Worm (Caenorhabditis elegans) whole organism, young adult: ENCODE results near the gene nex-1.

ENCODE experiments used
- K12H6.12 ChIP-seq: fragments of 200-800 bp; sonication (Bioruptor generic); optimal IDR thresholded peaks from 2 replicates; lab custom pipeline; 2018; ENCODE audit warnings: mild to moderate bottlenecking, missing genetic modification characterization, missing compliant biosample characterization
- T07F8.4 ChIP-seq: sonication (generic microtip); optimal IDR thresholded peaks from 2 replicates; lab custom pipeline; 2016; ENCODE audit warnings: mild to moderate bottlenecking, missing genetic modification characterization, moderate library complexity, missing compliant biosample characterization
- ama-1 ChIP-seq, 3 experiments: fragments of 150-350 bp in 1 of 3; sonication (generic microtip) in 2 of 3; optimal IDR thresholded peaks; 2 replicates each; lab custom pipeline; 2014 to 2018; ENCODE audit warnings: missing biosample characterization in 2 of 3, missing genetic modification characterization in 2 of 3, missing genetic modification reagents in 2 of 3
- attf-3 ChIP-seq: fragments of 200-800 bp; sonication (Bioruptor generic); conservative IDR thresholded peaks from 2 replicates; pipeline ENCODE4 v1.3.6; 2022; ENCODE audit warnings: missing genetic modification reagents, missing genetic modification characterization, missing compliant biosample characterization
- ceh-40 ChIP-seq: fragments of 200-800 bp; sonication (Bioruptor generic); IDR thresholded peaks from 2 replicates; pipeline ENCODE4 v1.3.6; 2022; ENCODE audit warnings: missing genetic modification characterization, missing compliant biosample characterization
- madf-3 ChIP-seq: fragments of 200-800 bp; sonication (Bioruptor generic); IDR thresholded peaks from 2 replicates; pipeline ENCODE4 v1.3.6; 2022; ENCODE audit warnings: missing genetic modification reagents, missing genetic modification characterization, missing compliant biosample characterization
- pha-4 ChIP-seq: fragments of 150-350 bp; sonication (generic microtip); optimal IDR thresholded peaks from 2 replicates; lab custom pipeline; 2014; ENCODE audit warnings: missing biosample characterization, missing genetic modification reagents, missing genetic modification characterization
- repo-1 ChIP-seq: sonication (generic microtip); optimal IDR thresholded peaks from 2 replicates; lab custom pipeline; 2017; ENCODE audit warnings: mild to moderate bottlenecking, missing genetic modification characterization, missing compliant biosample characterization
- snpc-1.1 ChIP-seq: sonication (generic microtip); optimal IDR thresholded peaks from 2 replicates; lab custom pipeline; 2017; ENCODE audit warnings: missing genetic modification characterization, mild to moderate bottlenecking, missing compliant biosample characterization, antibody characterized with exemption, moderate library complexity, missing genotype, missing genetic modification reagents; ENCODE audit not compliant: insufficient read depth
- unc-130 ChIP-seq: sonication (generic microtip); optimal IDR thresholded peaks from 2 replicates; lab custom pipeline; 2016; ENCODE audit warnings: missing genetic modification reagents, missing genetic modification characterization, missing compliant biosample characterization
- unc-62 ChIP-seq: fragments of 150-350 bp; optimal IDR thresholded peaks from 2 replicates; lab custom pipeline; 2014; ENCODE audit warnings: missing biosample characterization, missing genetic modification reagents, missing genetic modification characterization

ce11 chrIII:5248706-5249105, 23.3 kb downstream of the nex-1 start:
- TF ChIP-seq repo-1 (tag; lab: Kevin White, UChicago) (no peak), snpc-1.1 (tag; lab: Kevin White, UChicago) (no peak), ceh-40 (GFP tag; lab: Robert Waterston, UW) (no peak), pha-4 (tag; lab: Kevin White, UChicago) (no peak), T07F8.4 (tag; lab: Kevin White, UChicago) (no peak), attf-3 (GFP tag; lab: Robert Waterston, UW) (no peak), K12H6.12 (tag; lab: Kevin White, UChicago) (no peak), ama-1 (optimal IDR thresholded peaks at IDR 0.05; lab: Kevin White, UChicago) (no peak), ama-1 (GFP tag; optimal IDR thresholded peaks at IDR 0.05; lab: Kevin White, UChicago) (no peak), unc-62 (GFP tag; lab: Kevin White, UChicago) (no peak), unc-130 (GFP tag; lab: Kevin White, UChicago) (no peak), madf-3 (GFP tag; lab: Robert Waterston, UW) (no peak)
